Fruit fly (Drosophila melanogaster) whole organism, pupa: ENCODE results near the gene SK.

Experiments used
- CG13204 ChIP-seq: fragments of 200-800 bp; sonication (Bioruptor generic); optimal IDR thresholded peaks from 2 replicates; lab custom pipeline; 2018; ENCODE audit warnings: missing biosample characterization, mild to moderate bottlenecking, missing genetic modification characterization, moderate library complexity
- CG32121 ChIP-seq: fragments of 200-800 bp; sonication (Bioruptor generic); IDR thresholded peaks from 2 replicates; pipeline ENCODE4 v1.3.6; 2022; ENCODE audit warnings: missing biosample characterization, missing genetic modification characterization
- CG8159 ChIP-seq: fragments of 200-800 bp; sonication (Bioruptor generic); optimal IDR thresholded peaks from 3 replicates; lab custom pipeline; 2018; ENCODE audit warnings: missing biosample characterization, mild to moderate bottlenecking, missing genetic modification characterization, moderate library complexity
- CG8301 ChIP-seq: fragments of 200-800 bp; sonication (Bioruptor generic); optimal IDR thresholded peaks from 2 replicates; lab custom pipeline; 2018; ENCODE audit warnings: missing biosample characterization, mild to moderate bottlenecking, missing genetic modification characterization
- Pif1B ChIP-seq: fragments of 200-800 bp; sonication (Bioruptor generic); optimal IDR thresholded peaks from 3 replicates; lab custom pipeline; 2016; ENCODE audit warnings: missing biosample characterization, missing genetic modification characterization

- TF ChIP-seq CG13204 (no peak), CG8301 (no peak), CG8159 (tag; lab: Kevin White, UChicago) (peak; percentile 1), CG32121 (GFP tag; lab: Robert Waterston, UW) (peak; percentile 17; the same call in 1 of the 2 replicates), Pif1B (GFP tag; lab: Kevin White, UChicago) (no peak)
Observed at dm6 chrX:5308963-5309362, 31.1 kb upstream of the SK start, which contains the start of the genes Cdk7 and snf.
